In the genomic region with DNA sequence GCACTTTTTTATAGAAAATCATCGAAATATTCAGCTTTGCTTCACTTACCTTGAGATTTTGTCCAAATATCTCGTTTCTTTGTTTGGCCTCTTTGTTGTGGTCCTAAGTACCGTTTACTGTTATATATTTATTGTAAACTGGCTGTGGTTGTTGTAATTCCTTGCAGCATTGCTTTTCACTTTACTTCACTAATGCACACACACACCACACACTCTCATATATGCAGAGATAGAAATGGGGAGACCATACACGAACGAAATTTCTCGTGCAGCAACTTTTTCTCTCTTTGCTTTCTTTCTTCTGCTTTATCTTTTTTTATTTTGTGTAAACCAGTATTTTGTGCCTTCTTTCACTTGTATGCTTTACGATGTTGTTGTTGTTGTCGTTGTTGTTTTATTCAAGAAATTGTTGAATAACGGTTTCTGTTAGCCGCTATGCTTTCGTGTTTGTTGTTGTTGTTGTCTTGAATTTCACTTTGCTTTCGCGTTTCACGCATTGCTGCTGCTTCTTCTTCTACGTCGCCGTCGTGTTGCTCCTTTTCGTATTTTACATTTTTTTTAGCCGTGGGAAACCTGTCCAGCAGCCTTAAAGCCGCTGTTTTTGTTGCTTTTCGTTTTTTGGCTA, we compare ENCODE assay signal across 4 fruit fly cellular contexts.
A peak's percentile ranks its signal among the peaks of the same experiment; 100 is the strongest.
TF ChIP-seq lines count a peak whose summit lies in the region.

No protein-coding gene starts in this region.

- no peak for TF ChIP-seq CTCF in whole organism, embryonic (GFP tag; optimal IDR thresholded peaks at IDR 0.05; lab: Kevin White, UChicago)

TF ChIP-seq in whole organism, embryonic, 481 proteins besides CTCF, POLR2A, EP300 and RAD21 (continues in another document):
- peak; percentile 51; the same call in 1 of the 2 replicates for TF ChIP-seq Drgx (GFP tag; IDR thresholded peaks at IDR 0.05; lab: Robert Waterston, UW)
- no peak for TF ChIP-seq Ravus (GFP tag; IDR thresholded peaks at IDR 0.05; lab: Robert Waterston, UW)
- no peak for TF ChIP-seq Meics (GFP tag; optimal IDR thresholded peaks at IDR 0.05; lab: Kevin White, UChicago)
- TF ChIP-seq Dref (GFP tag; IDR thresholded peaks at IDR 0.05; lab: Robert Waterston, UW), result no peak
- TF ChIP-seq kni (GFP tag; optimal IDR thresholded peaks at IDR 0.05; lab: Kevin White, UChicago), result peak; percentile 41
- no peak for TF ChIP-seq inv (GFP tag; IDR thresholded peaks at IDR 0.05; lab: Robert Waterston, UW; ENCODE audit: partially characterized antibody)
- TF ChIP-seq chm (GFP tag; IDR thresholded peaks at IDR 0.05; lab: Robert Waterston, UW), result no peak; the same call in 1 of the 2 replicates
- peak; percentile 67 for TF ChIP-seq CG18764 (GFP tag; optimal IDR thresholded peaks at IDR 0.05; lab: Kevin White, UChicago)
- TF ChIP-seq CG17385 (GFP tag; optimal IDR thresholded peaks at IDR 0.05; lab: Kevin White, UChicago), result peak; percentile 87
- no peak for TF ChIP-seq CG15269 (tag; optimal IDR thresholded peaks at IDR 0.05; lab: Kevin White, UChicago)
- TF ChIP-seq CG7745 (tag; optimal IDR thresholded peaks at IDR 0.05; lab: Kevin White, UChicago), result no peak
- peak; percentile 17 for TF ChIP-seq sens (GFP tag; lab: Kevin White, UChicago)
- TF ChIP-seq BtbVII (GFP tag; optimal IDR thresholded peaks at IDR 0.05; lab: Kevin White, UChicago), result no peak
- no peak for TF ChIP-seq ab (GFP tag; optimal IDR thresholded peaks at IDR 0.05; lab: Kevin White, UChicago)
- no peak for TF ChIP-seq CG15479 (GFP tag; optimal IDR thresholded peaks at IDR 0.05; lab: Kevin White, UChicago)
- no peak for TF ChIP-seq CG15696 (tag; optimal IDR thresholded peaks at IDR 0.05; lab: Kevin White, UChicago)
- peak; percentile 71 for TF ChIP-seq nom (GFP tag; optimal IDR thresholded peaks at IDR 0.05; lab: Kevin White, UChicago)
- no peak for TF ChIP-seq D19A (tag; optimal IDR thresholded peaks at IDR 0.05; lab: Kevin White, UChicago)
- no peak for TF ChIP-seq Kr (GFP tag; optimal IDR thresholded peaks at IDR 0.05; lab: Kevin White, UChicago)
- 0 out of 2 replicates have a peak, but pooled peaks have one; percentile 10 for TF ChIP-seq Atf6 (GFP tag; IDR thresholded peaks at IDR 0.05; lab: Robert Waterston, UW)
- TF ChIP-seq CG15514 (GFP tag; optimal IDR thresholded peaks at IDR 0.05; lab: Kevin White, UChicago), result peak; percentile 3

TF ChIP-seq in whole organism, prepupa, 60 proteins besides CTCF, POLR2A, EP300 and RAD21 (continues in another document):
- TF ChIP-seq CG9139 (GFP tag; optimal IDR thresholded peaks at IDR 0.05; lab: Kevin White, UChicago) (peak; percentile 46), CG6854 (GFP tag; optimal IDR thresholded peaks at IDR 0.05; lab: Kevin White, UChicago) (peak; percentile 62), CG15336 (GFP tag; IDR thresholded peaks at IDR 0.05; lab: Robert Waterston, UW) (peak; percentile 80), CG6808 (GFP tag; optimal IDR thresholded peaks at IDR 0.05; lab: Kevin White, UChicago) (peak; percentile 58), Met (GFP tag; optimal IDR thresholded peaks at IDR 0.05; lab: Kevin White, UChicago) (no peak), Blimp-1 (GFP tag; optimal IDR thresholded peaks at IDR 0.05; lab: Kevin White, UChicago) (peak; percentile 25), esn (GFP tag; optimal IDR thresholded peaks at IDR 0.05; lab: Kevin White, UChicago) (no peak), eg (GFP tag; IDR thresholded peaks at IDR 0.05; lab: Robert Waterston, UW) (peak; percentile 66; the same call in 2 of the 3 replicates), CG6163 (GFP tag; IDR thresholded peaks at IDR 0.05; lab: Robert Waterston, UW) (peak; percentile 72; the same call in 2 of the 3 replicates), Eip78C (GFP tag; lab: Kevin White, UChicago) (peak; percentile 59), ss (GFP tag; optimal IDR thresholded peaks at IDR 0.05; lab: Kevin White, UChicago) (peak; percentile 70), Sox14 (GFP tag; optimal IDR thresholded peaks at IDR 0.05; lab: Kevin White, UChicago) (no peak), net (GFP tag; optimal IDR thresholded peaks at IDR 0.05; lab: Kevin White, UChicago) (peak; percentile 11), acj6 (GFP tag; optimal IDR thresholded peaks at IDR 0.05; lab: Kevin White, UChicago) (no peak), CG11762 (GFP tag; optimal IDR thresholded peaks at IDR 0.05; lab: Kevin White, UChicago; ENCODE audit: insufficient read depth) (peak; percentile 4), Gug (GFP tag; IDR thresholded peaks at IDR 0.05; lab: Robert Waterston, UW) (no peak; the same call in 1 of the 2 replicates), dsx (GFP tag; optimal IDR thresholded peaks at IDR 0.05; lab: Kevin White, UChicago; ENCODE audit: poor library complexity, severe bottlenecking) (peak; percentile 23), Lpt (GFP tag; optimal IDR thresholded peaks at IDR 0.05; lab: Kevin White, UChicago) (peak; percentile 58), CG6276 (GFP tag; optimal IDR thresholded peaks at IDR 0.05; lab: Kevin White, UChicago) (peak; percentile 64), svp (GFP tag; lab: Kevin White, UChicago) (peak; percentile 10), CG8119 (GFP tag; IDR thresholded peaks at IDR 0.05; lab: Robert Waterston, UW) (peak; percentile 81)

TF ChIP-seq in whole organism, pupa, 21 proteins besides CTCF, POLR2A, EP300 and RAD21:
- TF ChIP-seq CG9948 (tag; optimal IDR thresholded peaks at IDR 0.05; lab: Kevin White, UChicago) (no peak), Pif1B (GFP tag; optimal IDR thresholded peaks at IDR 0.05; lab: Kevin White, UChicago) (peak; percentile 9), CG8159 (tag; optimal IDR thresholded peaks at IDR 0.05; lab: Kevin White, UChicago) (peak; percentile 38), CG15710 (tag; optimal IDR thresholded peaks at IDR 0.05; lab: Kevin White, UChicago) (peak; percentile 47), CG12605 (GFP tag; IDR thresholded peaks at IDR 0.05; lab: Robert Waterston, UW) (peak; percentile 81), fd96Ca (GFP tag; IDR thresholded peaks at IDR 0.05; lab: Robert Waterston, UW) (no peak), rn (GFP tag; IDR thresholded peaks at IDR 0.05; lab: Robert Waterston, UW) (no peak), gl (tag; optimal IDR thresholded peaks at IDR 0.05; lab: Kevin White, UChicago) (peak; percentile 39), Ets98B (GFP tag; IDR thresholded peaks at IDR 0.05; lab: Robert Waterston, UW) (peak; percentile 62), CG4496 (GFP tag; IDR thresholded peaks at IDR 0.05; lab: Robert Waterston, UW) (peak; percentile 58; the same call in 1 of the 3 replicates), CG34367 (tag; optimal IDR thresholded peaks at IDR 0.05; lab: Kevin White, UChicago) (no peak), Snoo (tag; optimal IDR thresholded peaks at IDR 0.05; lab: Kevin White, UChicago) (peak; percentile 30), D1 (tag; optimal IDR thresholded peaks at IDR 0.05; lab: Kevin White, UChicago) (no peak), CG8301 (tag; optimal IDR thresholded peaks at IDR 0.05; lab: Kevin White, UChicago) (peak; percentile 62), Pif1A (GFP tag; optimal IDR thresholded peaks at IDR 0.05; lab: Kevin White, UChicago) (peak; percentile 24), CG32121 (GFP tag; IDR thresholded peaks at IDR 0.05; lab: Robert Waterston, UW) (0 out of 2 replicates have a peak, but pooled peaks have one; percentile 8), EcR (GFP tag; optimal IDR thresholded peaks at IDR 0.05; lab: Kevin White, UChicago) (no peak), CG14655 (GFP tag; optimal IDR thresholded peaks at IDR 0.05; lab: Kevin White, UChicago) (peak; percentile 57), CG13204 (GFP tag; optimal IDR thresholded peaks at IDR 0.05; lab: Kevin White, UChicago) (peak; percentile 29), CG10348 (GFP tag; IDR thresholded peaks at IDR 0.05; lab: Robert Waterston, UW) (no peak), CG17806 (tag; optimal IDR thresholded peaks at IDR 0.05; lab: Kevin White, UChicago) (peak; percentile 0)

TF ChIP-seq in whole organism, wandering third instar larva, 38 proteins besides CTCF, POLR2A, EP300 and RAD21:
- TF ChIP-seq OdsH (GFP tag; optimal IDR thresholded peaks at IDR 0.05; lab: Kevin White, UChicago) (no peak), Hnf4 (GFP tag; optimal IDR thresholded peaks at IDR 0.05; lab: Kevin White, UChicago) (no peak), jim (GFP tag; optimal IDR thresholded peaks at IDR 0.05; lab: Kevin White, UChicago) (peak; percentile 14), psq (GFP tag; optimal IDR thresholded peaks at IDR 0.05; lab: Kevin White, UChicago) (peak; percentile 53), Vsx2 (GFP tag; optimal IDR thresholded peaks at IDR 0.05; lab: Kevin White, UChicago; ENCODE audit: partially characterized antibody) (peak; percentile 19)
